Worm (Caenorhabditis elegans) whole organism, L4/young adult: ENCODE results near the gene irld-32.
"Not testable (repeated sequence)": the region's sequence is repeated elsewhere in the genome, so short reads cannot be mapped to it uniquely, and the experiment has no call there.

ENCODE experiments used
- W03F9.2 ChIP-seq: fragments of 150-350 bp; optimal IDR thresholded peaks from 2 replicates; lab custom pipeline; 2014; ENCODE audit warnings: missing biosample characterization, missing genetic modification characterization
- dao-5 ChIP-seq: sonication (generic microtip); optimal IDR thresholded peaks from 2 replicates; lab custom pipeline; 2016; ENCODE audit warnings: missing genotype, missing genetic modification characterization, moderate library complexity, missing compliant biosample characterization
- him-1 ChIP-seq: sonication (generic microtip); optimal IDR thresholded peaks from 2 replicates; lab custom pipeline; 2016; ENCODE audit warnings: missing genotype, missing genetic modification reagents, missing genetic modification characterization, missing compliant biosample characterization

The irld-32 gene

DNA sequence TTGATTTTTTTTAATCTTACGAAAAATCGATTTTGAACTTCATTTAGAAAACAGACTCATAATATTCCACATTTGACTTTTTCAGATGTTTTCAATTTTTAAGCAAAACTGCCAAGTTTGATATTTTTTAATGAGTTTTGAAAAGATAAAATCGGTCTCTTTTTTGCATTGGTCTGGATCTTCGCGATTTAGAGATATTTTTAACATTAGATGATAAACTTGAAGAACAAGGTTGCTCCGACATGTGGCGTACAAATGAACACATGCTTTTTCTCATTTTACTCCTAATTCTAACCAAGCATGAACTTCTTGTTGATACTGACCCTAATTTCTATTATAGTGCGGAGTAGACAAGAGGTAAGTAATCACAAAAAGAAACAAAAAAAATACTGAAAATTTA lies at the start of gene irld-32:
Gene irld-32 (plus strand): TSS at position 301 of the 400 bp plus-strand sequence.
- not testable (repeated sequence) for TF ChIP-seq him-1 (tag; lab: Kevin White, UChicago); dao-5 (tag; lab: Kevin White, UChicago); W03F9.2

DNA sequence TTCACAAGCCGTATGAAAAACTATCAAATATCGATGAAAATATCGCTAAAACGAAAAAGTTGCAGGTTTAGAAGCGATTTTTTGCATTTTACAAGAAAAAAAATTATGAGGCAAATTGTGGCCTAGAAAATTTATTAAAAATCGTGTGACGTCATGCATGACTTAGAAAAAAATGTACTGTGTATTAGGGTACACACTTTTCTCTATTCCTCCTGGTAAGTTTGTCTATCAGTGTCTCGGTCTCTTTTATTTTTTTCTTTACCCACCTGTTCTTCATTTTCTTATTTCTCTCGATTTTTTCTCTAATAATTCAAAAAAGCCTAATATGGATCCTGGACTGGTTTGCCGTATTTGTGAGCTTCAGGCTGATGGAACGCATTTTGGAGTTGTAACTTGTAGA lies 46.6 kb upstream of the irld-32 start, which contains the start of gene nhr-227:
Gene nhr-227 (plus strand): TSS at position 326 of the 400 bp plus-strand sequence.
- TF ChIP-seq W03F9.2 (no peak), dao-5 (tag; lab: Kevin White, UChicago) (no peak)

DNA sequence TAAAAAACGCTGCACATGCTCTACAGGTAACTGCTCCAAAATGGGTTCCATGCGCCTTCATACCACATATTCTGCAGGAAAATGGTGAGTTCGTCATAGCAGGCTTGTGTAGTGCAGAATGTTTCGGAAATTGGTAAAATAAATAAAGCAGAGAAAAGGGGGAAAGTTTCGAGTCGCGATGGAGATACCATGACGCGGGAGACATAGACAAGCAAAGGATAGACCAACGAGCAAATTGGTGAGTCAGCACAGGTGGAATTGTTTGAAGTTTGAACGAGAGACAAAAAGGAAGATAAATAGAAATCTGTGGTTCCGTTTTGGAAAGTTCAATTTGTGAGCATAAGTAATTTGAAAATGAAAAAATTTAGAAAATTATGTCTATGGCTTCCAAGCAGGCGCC lies 41.4 kb upstream of the irld-32 start, which contains the start of gene nhr-225:
Gene nhr-225 (minus strand): TSS at position 146 of the 400 bp plus-strand sequence.
- TF ChIP-seq W03F9.2 (no peak), him-1 (tag; lab: Kevin White, UChicago) (no peak), dao-5 (tag; lab: Kevin White, UChicago) (no peak)

DNA sequence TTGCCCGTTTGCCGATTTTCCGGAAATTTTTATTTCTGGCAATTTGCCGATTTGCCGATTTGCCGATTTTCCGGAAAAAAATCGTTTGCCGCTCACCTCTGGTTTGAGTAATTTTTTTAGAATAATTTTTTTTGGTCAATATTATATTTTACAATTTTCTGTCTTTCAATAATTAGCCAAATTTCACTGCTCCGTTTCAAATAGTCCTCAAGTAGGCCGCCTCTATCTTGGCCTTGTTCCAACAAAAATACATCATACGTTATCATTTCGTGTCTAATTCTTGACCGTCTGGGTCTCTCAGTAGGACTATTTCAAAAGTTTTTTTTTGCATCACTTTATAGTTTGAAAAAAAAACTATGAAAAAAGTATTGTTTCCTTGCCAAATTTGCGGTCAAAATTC lies 39.5 kb upstream of the irld-32 start, which contains the start of gene nhr-115:
Gene nhr-115 (plus strand): TSS at position 301 of the 400 bp plus-strand sequence.
- no peak for TF ChIP-seq W03F9.2
- no peak for TF ChIP-seq dao-5 (tag; lab: Kevin White, UChicago)
- TF ChIP-seq him-1 (tag; lab: Kevin White, UChicago) = no peak

DNA sequence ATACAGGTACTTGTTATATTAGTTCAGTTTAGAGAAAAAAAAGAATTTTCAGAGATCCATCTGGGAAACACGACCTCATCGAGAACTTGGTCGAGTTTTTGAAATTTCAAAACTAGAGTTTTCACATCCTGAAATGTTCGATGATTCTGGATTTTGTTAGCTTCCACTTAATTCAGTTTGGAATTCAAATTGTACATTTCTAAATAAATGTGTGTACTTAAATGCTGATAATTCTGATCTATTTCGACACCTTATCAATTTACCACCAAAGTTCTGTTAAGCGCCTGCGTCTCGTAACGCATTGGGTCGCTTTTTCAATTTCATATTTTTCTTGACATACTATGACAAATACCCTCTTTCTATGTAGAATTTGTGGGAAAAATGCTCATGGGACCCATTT lies 37.1 kb upstream of the irld-32 start, which contains the start of gene nhr-226:
Gene nhr-226 (plus strand): TSS at position 301 of the 400 bp plus-strand sequence.
- no peak for TF ChIP-seq him-1 (tag; lab: Kevin White, UChicago)

DNA sequence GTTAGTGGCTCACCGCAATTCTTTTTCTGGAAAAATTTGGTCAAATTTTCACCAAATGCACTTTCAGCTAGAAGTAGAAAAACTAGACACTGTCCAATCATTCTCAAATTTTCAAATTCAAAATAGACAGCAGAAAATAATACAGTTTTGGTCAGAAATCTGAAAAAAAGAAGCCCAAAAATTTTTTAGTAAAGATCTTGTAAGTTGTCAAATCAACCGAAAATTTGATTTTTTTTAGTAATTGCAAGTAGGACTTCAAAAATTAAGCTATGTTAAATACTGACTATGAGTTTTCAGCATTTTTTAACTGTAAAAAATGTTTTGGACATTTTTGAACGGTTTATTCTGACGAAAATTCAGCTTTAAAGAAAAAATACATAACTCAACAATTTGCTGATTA lies 30.8 kb upstream of the irld-32 start, which contains the start of gene Y19D10B.8:
Gene Y19D10B.8 (minus strand): TSS at position 101 of the 400 bp plus-strand sequence.
- TF ChIP-seq W03F9.2 (no peak), dao-5 (tag; lab: Kevin White, UChicago) (no peak), him-1 (tag; lab: Kevin White, UChicago) (no peak)

DNA sequence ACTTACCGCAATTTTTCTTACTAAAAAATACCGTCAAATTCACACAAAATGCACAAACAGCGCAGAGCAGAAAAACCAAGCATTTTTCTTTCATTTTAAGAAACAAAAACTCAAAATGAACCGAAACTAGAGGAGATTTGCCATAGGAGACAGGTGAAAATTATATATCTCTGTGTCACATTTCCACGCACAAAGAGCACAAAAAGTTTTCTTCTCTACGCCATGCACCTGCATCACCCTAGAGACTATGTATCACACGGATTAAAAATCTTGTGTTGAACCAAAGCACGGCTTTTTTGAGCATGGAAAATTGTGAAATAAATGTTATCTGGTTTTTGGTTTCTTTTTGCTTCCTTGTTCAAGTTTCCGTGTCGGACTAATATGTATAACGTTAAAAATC lies 27.9 kb upstream of the irld-32 start, which contains the start of gene irld-15:
Gene irld-15 (minus strand): TSS at position 101 of the 400 bp plus-strand sequence.
- TF ChIP-seq W03F9.2 (no peak), dao-5 (tag; lab: Kevin White, UChicago) (no peak), him-1 (tag; lab: Kevin White, UChicago) (no peak)

DNA sequence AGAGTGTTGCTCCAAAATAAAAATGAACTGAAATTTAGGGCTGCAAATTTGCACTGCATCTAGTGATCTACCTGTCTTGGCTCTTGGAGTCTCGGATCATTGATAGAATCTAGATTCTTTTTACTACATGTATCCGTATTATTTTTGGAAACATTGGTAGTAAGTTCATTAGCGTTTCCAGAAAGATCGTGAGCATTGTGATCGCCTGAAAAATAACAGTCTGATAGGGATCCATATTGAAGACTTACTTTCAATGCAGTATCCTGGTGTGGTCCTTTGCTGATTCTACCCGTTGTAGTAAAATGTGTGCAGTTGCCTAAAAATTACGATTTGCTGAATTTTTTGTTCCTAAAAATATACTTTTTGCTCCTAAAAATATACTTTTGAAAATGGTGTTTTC lies 25.3 kb upstream of the irld-32 start:
- no peak for TF ChIP-seq dao-5 (tag; lab: Kevin White, UChicago)

DNA sequence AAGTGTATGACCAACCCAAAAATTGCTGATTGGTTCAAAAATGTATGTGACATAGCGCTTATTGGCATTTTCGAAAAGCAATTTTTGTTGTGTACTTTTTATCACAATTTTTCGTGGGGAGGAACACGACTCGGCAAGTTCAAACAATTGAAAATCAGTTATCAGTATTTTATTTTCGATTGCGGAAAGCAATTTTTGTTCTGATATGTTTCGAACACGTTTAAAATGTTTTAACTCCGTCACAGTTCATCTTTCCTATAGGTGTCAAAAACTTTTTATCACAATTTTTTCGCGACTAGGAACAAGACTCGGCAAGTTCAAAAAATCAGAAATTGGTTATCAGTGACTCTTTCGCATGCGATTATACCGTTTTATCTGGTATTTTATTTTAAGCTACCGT lies 23.5 kb upstream of the irld-32 start:
- no peak for TF ChIP-seq dao-5 (tag; lab: Kevin White, UChicago)
- TF ChIP-seq W03F9.2 = no peak
- no peak for TF ChIP-seq him-1 (tag; lab: Kevin White, UChicago)

DNA sequence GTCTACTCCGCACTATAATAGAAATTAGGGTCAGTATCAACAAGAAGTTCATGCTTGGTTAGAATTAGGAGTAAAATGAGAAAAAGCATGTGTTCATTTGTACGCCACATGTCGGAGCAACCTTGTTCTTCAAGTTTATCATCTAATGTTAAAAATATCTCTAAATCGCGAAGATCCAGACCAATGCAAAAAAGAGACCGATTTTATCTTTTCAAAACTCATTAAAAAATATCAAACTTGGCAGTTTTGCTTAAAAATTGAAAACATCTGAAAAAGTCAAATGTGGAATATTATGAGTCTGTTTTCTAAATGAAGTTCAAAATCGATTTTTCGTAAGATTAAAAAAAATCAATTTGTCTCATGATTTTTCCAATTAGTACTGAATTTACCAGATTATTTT lies 10.7 kb upstream of the irld-32 start, which contains the start of gene Y19D10B.6:
Gene Y19D10B.6 (minus strand): TSS at position 101 of the 400 bp plus-strand sequence.
- TF ChIP-seq him-1 (tag; lab: Kevin White, UChicago); W03F9.2; dao-5 (tag; lab: Kevin White, UChicago): not testable (repeated sequence)

DNA sequence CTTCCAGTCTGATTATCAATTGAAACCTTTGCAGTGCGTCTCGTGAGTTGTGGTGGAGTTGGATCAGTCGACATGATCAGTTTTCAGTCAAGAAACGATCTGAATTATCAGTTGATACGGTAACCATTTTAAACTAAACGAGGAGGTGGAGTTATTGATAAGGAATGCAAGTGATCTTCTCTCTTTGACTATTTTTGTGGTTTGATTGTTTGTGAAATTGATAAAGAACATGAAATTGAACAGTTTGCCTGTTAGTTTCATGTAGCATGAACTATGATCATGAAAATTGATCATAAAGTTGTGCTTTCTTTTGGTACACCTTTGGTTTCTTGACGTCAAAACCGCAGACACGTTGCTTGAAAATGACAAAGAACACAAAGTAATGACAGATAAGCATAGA lies 9.2 kb upstream of the irld-32 start, which contains the start of gene pud-1.2:
Gene pud-1.2 (minus strand): TSS at position 101 of the 400 bp plus-strand sequence.
- TF ChIP-seq dao-5 (tag; lab: Kevin White, UChicago); W03F9.2; him-1 (tag; lab: Kevin White, UChicago): not testable (repeated sequence)

DNA sequence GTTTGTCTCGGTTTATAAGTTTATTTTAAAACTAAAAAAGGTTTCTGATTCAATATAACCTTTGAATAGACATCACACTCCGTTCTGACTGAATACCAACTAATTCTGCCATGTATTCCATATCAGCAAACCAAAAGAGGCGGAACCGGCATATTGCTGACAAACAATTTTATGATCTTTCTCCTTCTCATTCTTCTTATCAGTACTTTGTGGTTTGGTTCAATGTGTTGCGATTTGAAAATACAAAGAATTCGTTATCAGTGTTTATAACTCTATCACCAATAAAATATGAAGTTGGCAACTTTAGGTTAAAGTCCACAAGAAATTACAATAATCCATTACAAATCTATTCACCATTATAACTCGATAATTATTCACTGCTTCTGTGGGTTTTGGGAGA lies 7.5 kb upstream of the irld-32 start:
- no peak for TF ChIP-seq dao-5 (tag; lab: Kevin White, UChicago)
- no peak for TF ChIP-seq him-1 (tag; lab: Kevin White, UChicago)
- TF ChIP-seq W03F9.2 = no peak

DNA sequence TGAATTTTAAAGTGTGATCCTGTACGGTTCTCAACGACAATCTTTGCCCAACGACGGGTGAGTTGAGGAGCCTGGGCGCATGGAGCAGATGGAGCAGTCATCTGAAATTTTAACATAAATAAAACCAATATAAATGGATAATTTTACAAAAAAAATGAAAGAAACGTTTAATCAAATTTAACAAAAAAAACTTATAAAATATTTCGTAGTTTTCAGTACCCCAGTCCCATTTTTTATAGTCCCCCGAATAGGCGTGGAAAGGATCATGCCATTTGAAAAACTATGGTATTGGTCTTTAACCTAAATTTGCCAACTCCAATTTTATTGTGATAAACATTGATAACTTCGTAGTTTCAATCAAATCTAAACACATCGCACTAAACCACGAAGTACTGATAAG lies 6.7 kb upstream of the irld-32 start, which contains the start of gene pud-3:
Gene pud-3 (minus strand): TSS at position 101 of the 400 bp plus-strand sequence.
- TF ChIP-seq W03F9.2 (no peak), dao-5 (tag; lab: Kevin White, UChicago) (no peak), him-1 (tag; lab: Kevin White, UChicago) (no peak)

DNA sequence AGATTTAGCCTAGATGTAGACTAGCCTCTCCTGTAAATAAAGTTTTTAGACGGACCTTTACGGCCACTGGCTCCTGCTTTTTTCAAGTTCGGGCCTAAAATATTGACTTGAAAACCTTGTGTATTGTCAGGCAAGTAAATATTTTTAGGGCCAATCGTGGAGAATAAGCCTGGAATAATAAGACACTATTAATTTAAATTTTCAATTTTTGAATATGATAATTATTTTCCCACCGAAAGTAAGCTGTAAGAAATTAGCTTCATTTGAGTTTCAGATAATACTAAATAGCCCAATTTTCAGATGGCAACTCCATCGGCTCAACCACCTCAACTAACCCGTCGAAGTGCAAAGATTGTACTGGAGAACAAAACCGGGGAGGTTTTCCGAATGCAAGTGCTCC lies 5.3 kb upstream of the irld-32 start, which contains the start of gene pud-4:
Gene pud-4 (plus strand): TSS at position 301 of the 400 bp plus-strand sequence.
- TF ChIP-seq dao-5 (tag; lab: Kevin White, UChicago) = no peak
- no peak for TF ChIP-seq him-1 (tag; lab: Kevin White, UChicago)
- TF ChIP-seq W03F9.2 = no peak

DNA sequence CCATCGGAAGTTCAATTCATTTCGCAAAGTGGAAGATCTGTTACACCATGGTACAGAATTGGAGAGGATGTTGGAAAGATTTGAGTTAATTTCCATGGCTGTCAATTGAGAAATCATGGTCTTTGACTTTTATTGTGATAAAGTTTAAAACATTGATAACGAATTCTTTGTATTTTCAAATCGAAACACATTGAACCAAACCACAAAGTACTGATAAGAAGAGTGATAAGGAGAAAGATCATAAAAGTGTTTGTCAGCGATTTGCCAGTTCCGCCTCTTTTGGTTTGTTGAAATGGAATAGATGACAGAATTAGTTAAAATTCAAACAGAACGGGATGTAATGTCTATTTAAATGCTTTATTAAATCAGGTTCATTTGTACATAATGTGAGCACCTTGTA lies 4.6 kb upstream of the irld-32 start:
- no peak for TF ChIP-seq W03F9.2
- no peak for TF ChIP-seq him-1 (tag; lab: Kevin White, UChicago)
- no peak for TF ChIP-seq dao-5 (tag; lab: Kevin White, UChicago)
